Fruit fly (Drosophila melanogaster) whole organism, wandering third instar larva: ENCODE measurements around the gene CG15170.

ENCODE experiments used
- Dif ChIP-seq: fragments of 200-275, 200-300 bp; sonication (Bioruptor generic); optimal IDR thresholded peaks from 2 replicates; lab custom pipeline; 2018; ENCODE audit warnings: missing biosample characterization, missing genetic modification characterization; ENCODE audit not compliant: partially characterized antibody
- OdsH ChIP-seq: fragments of 200-800 bp; sonication (Bioruptor generic); optimal IDR thresholded peaks from 2 replicates; lab custom pipeline; 2016; ENCODE audit warnings: missing biosample characterization, mild to moderate bottlenecking, missing genetic modification characterization
- Rel ChIP-seq, 2 experiments: fragments of 200-800 bp; sonication (Bioruptor generic) in 1 of 2; optimal IDR thresholded peaks; 2 replicates in 1 of 2; 3 replicates in 1 of 2; lab custom pipeline; 2016 to 2019; ENCODE audit warnings: mild to moderate bottlenecking in 2 of 2, missing biosample characterization in 2 of 2, missing genetic modification characterization in 2 of 2, moderate library complexity in 1 of 2
- Sp1 ChIP-seq: fragments of 200-800 bp; sonication (Bioruptor generic); optimal IDR thresholded peaks from 3 replicates; lab custom pipeline; 2019; ENCODE audit warnings: missing biosample characterization, mild to moderate bottlenecking, missing genetic modification characterization, moderate library complexity
- Vsx2 ChIP-seq: fragments of 200-300, 225-300 bp; sonication (Bioruptor generic); optimal IDR thresholded peaks from 2 replicates; lab custom pipeline; 2018; ENCODE audit warnings: missing biosample characterization, missing genetic modification characterization; ENCODE audit not compliant: partially characterized antibody
- br ChIP-seq: fragments of 200-800 bp; sonication (Bioruptor generic); optimal IDR thresholded peaks from 2 replicates; lab custom pipeline; 2016; ENCODE audit warnings: missing biosample characterization, missing genetic modification characterization
- brk ChIP-seq: fragments of 200-800 bp; sonication (Bioruptor generic); optimal IDR thresholded peaks from 2 replicates; lab custom pipeline; 2016; ENCODE audit warnings: missing biosample characterization, mild to moderate bottlenecking, missing genetic modification characterization
- foxo ChIP-seq, 2 experiments: fragments of 200-800 bp; sonication (Bioruptor generic); optimal IDR thresholded peaks; 2 replicates in 1 of 2; 3 replicates in 1 of 2; lab custom pipeline; 2016 to 2017; ENCODE audit warnings: missing biosample characterization in 2 of 2, missing genetic modification characterization in 2 of 2
- lola ChIP-seq: fragments of >200 bp; optimal IDR thresholded peaks from 2 replicates; lab custom pipeline; 2017; ENCODE audit warnings: missing biosample characterization, missing genetic modification characterization
- psq ChIP-seq: fragments of 200-800 bp; sonication (Bioruptor generic); optimal IDR thresholded peaks from 3 replicates; lab custom pipeline; 2017; ENCODE audit warnings: missing biosample characterization, mild to moderate bottlenecking, missing genetic modification characterization, moderate library complexity
- sage ChIP-seq: fragments of 200-800 bp; sonication (Bioruptor generic); optimal IDR thresholded peaks from 2 replicates; lab custom pipeline; 2016; ENCODE audit warnings: missing biosample characterization, mild to moderate bottlenecking, missing genetic modification characterization
- sv ChIP-seq: fragments of 200-800 bp; sonication (Bioruptor generic); optimal IDR thresholded peaks from 3 replicates; lab custom pipeline; 2016; ENCODE audit warnings: missing biosample characterization, missing genetic modification characterization

- TF ChIP-seq sv (GFP tag; lab: Kevin White, UChicago) (no peak), sage (peak; percentile 90), Vsx2 (GFP tag; lab: Kevin White, UChicago) (no peak), OdsH (peak; percentile 87), lola (GFP tag; lab: Kevin White, UChicago) (no peak), Dif (GFP tag; lab: Kevin White, UChicago) (no peak), Sp1 (GFP tag; lab: Kevin White, UChicago) (peak; percentile 85), brk (GFP tag; lab: Kevin White, UChicago) (peak; percentile 84), foxo (GFP tag; optimal IDR thresholded peaks at IDR 0.05; lab: Kevin White, UChicago) (peak in 1 of 2 experiments; percentile 91), psq (peak; percentile 87), br (peak; percentile 68), Rel (GFP tag; optimal IDR thresholded peaks at IDR 0.05; lab: Kevin White, UChicago) (peak; percentile 86), Rel (tag; optimal IDR thresholded peaks at IDR 0.05; lab: Kevin White, UChicago) (peak; percentile 87)
Measured at dm6 chr2L:18957142-18957674, 32.8 kb downstream of the CG15170 start, which contains the start of gene Bhmt.
